In the genomic region with DNA sequence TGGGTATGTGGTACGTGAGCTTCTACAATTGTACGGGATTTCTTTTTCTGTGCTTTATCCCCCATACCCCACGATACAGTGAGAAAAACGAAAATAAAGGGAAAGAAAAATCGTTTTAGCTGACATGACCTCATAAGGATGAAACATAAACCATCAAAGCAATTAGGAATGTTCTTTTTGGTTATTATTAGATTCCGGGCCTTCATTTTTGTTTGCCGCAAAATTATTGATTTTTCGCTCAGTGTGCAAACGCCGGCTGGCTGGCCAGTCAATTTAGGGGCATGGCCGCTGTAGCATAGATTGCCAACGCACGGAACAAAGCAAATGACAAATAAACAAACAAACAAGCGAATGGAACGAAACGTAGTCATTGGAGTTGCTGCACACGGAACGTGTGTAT, we compare ENCODE assay signal across 1 fruit fly cellular context.
A peak's percentile ranks its signal among the peaks of the same experiment; 100 is the strongest.
TF ChIP-seq lines count a peak whose summit lies in the region.

No protein-coding gene starts in this region.

TF ChIP-seq in whole organism, embryonic, 481 proteins besides CTCF, POLR2A, EP300 and RAD21 (continued from another document and continues in another):
- TF ChIP-seq CG10565 (GFP tag; optimal IDR thresholded peaks at IDR 0.05; lab: Kevin White, UChicago) (no peak), CG13894 (tag; optimal IDR thresholded peaks at IDR 0.05; lab: Kevin White, UChicago) (no peak), CG17829 (tag; optimal IDR thresholded peaks at IDR 0.05; lab: Kevin White, UChicago) (no peak), Opbp (GFP tag; IDR thresholded peaks at IDR 0.05; lab: Robert Waterston, UW; ENCODE audit: partially characterized antibody) (no peak), lov (optimal IDR thresholded peaks at IDR 0.05; lab: Kevin White, UChicago) (no peak), lov (GFP tag; IDR thresholded peaks at IDR 0.05; lab: Robert Waterston, UW) (no peak), Dfd (GFP tag; optimal IDR thresholded peaks at IDR 0.05; lab: Kevin White, UChicago) (no peak), lab (GFP tag; optimal IDR thresholded peaks at IDR 0.05; lab: Kevin White, UChicago) (peak; percentile 58), Sox100B (GFP tag; optimal IDR thresholded peaks at IDR 0.05; lab: Kevin White, UChicago) (no peak), CG7928 (GFP tag; optimal IDR thresholded peaks at IDR 0.05; lab: Kevin White, UChicago) (no peak), CG11560 (tag; IDR thresholded peaks at IDR 0.05; lab: Robert Waterston, UW) (no peak), Tbp (GFP tag; optimal IDR thresholded peaks at IDR 0.05; lab: Kevin White, UChicago) (no peak), wor (GFP tag; IDR thresholded peaks at IDR 0.05; lab: Robert Waterston, UW) (no peak), CG17361 (GFP tag; IDR thresholded peaks at IDR 0.05; lab: Robert Waterston, UW) (no peak), CG12299 (tag; optimal IDR thresholded peaks at IDR 0.05; lab: Kevin White, UChicago) (no peak), peb (GFP tag; IDR thresholded peaks at IDR 0.05; lab: Robert Waterston, UW) (no peak), HLHmδ (GFP tag; optimal IDR thresholded peaks at IDR 0.05; lab: Kevin White, UChicago) (no peak), sim (GFP tag; IDR thresholded peaks at IDR 0.05; lab: Robert Waterston, UW) (no peak), E2f1 (GFP tag; IDR thresholded peaks at IDR 0.05; lab: Robert Waterston, UW) (no peak), PHDP (tag; optimal IDR thresholded peaks at IDR 0.05; lab: Kevin White, UChicago) (no peak), CG9817 (tag; optimal IDR thresholded peaks at IDR 0.05; lab: Kevin White, UChicago) (peak; percentile 18), Taf1 (GFP tag; IDR thresholded peaks at IDR 0.05; lab: Robert Waterston, UW) (no peak), nom (GFP tag; optimal IDR thresholded peaks at IDR 0.05; lab: Kevin White, UChicago) (no peak), cas (GFP tag; IDR thresholded peaks at IDR 0.05; lab: Robert Waterston, UW) (no peak), HLH3B (GFP tag; IDR thresholded peaks at IDR 0.05; lab: Robert Waterston, UW) (no peak), CG12236 (GFP tag; optimal IDR thresholded peaks at IDR 0.05; lab: Kevin White, UChicago) (no peak), pho (GFP tag; optimal IDR thresholded peaks at IDR 0.05; lab: Kevin White, UChicago) (no peak), CG17912 (GFP tag; optimal IDR thresholded peaks at IDR 0.05; lab: Kevin White, UChicago) (no peak), tio (GFP tag; optimal IDR thresholded peaks at IDR 0.05; lab: Kevin White, UChicago) (no peak), CG9215 (GFP tag; IDR thresholded peaks at IDR 0.05; lab: Robert Waterston, UW) (no peak; the same call in 1 of the 2 replicates), ftz-f1 (GFP tag; optimal IDR thresholded peaks at IDR 0.05; lab: Kevin White, UChicago) (no peak), CG8478 (optimal IDR thresholded peaks at IDR 0.05; lab: Kevin White, UChicago) (no peak), Blimp-1 (GFP tag; optimal IDR thresholded peaks at IDR 0.05; lab: Kevin White, UChicago) (no peak), pan (optimal IDR thresholded peaks at IDR 0.05; lab: Kevin White, UChicago) (no peak), pan (GFP tag; optimal IDR thresholded peaks at IDR 0.05 in 1 of 2, IDR thresholded peaks at IDR 0.05 in 1 of 2) (peak in 1 of 2 experiments; percentile 35), Fer3 (tag; optimal IDR thresholded peaks at IDR 0.05; lab: Kevin White, UChicago) (peak; percentile 26), Mad (GFP tag; optimal IDR thresholded peaks at IDR 0.05; lab: Kevin White, UChicago) (no peak), ATbp (GFP tag; optimal IDR thresholded peaks at IDR 0.05; lab: Kevin White, UChicago) (peak; percentile 18), Rx (GFP tag; IDR thresholded peaks at IDR 0.05; lab: Robert Waterston, UW) (no peak), dimm (GFP tag; IDR thresholded peaks at IDR 0.05; lab: Robert Waterston, UW) (no peak), abd-A (tag; optimal IDR thresholded peaks at IDR 0.05; lab: Kevin White, UChicago) (no peak), ssp (GFP tag; IDR thresholded peaks at IDR 0.05; lab: Robert Waterston, UW) (no peak), ttk (GFP tag; IDR thresholded peaks at IDR 0.05; lab: Robert Waterston, UW) (no peak), slbo (GFP tag; IDR thresholded peaks at IDR 0.05; lab: Robert Waterston, UW) (peak; percentile 44; the same call in 1 of the 2 replicates), CG7357 (GFP tag; IDR thresholded peaks at IDR 0.05; lab: Robert Waterston, UW) (no peak), NC2α (GFP tag; optimal IDR thresholded peaks at IDR 0.05; lab: Kevin White, UChicago) (no peak), CG8924 (tag; optimal IDR thresholded peaks at IDR 0.05; lab: Kevin White, UChicago) (no peak), esg (GFP tag; conservative IDR thresholded peaks at IDR 0.05; lab: Robert Waterston, UW) (peak; percentile 23; the same call in 1 of the 2 replicates), Med (GFP tag; lab: Kevin White, UChicago) (peak; percentile 83), vvl (GFP tag; IDR thresholded peaks at IDR 0.05; lab: Robert Waterston, UW) (peak; percentile 34; the same call in 1 of the 2 replicates), CG9437 (GFP tag; optimal IDR thresholded peaks at IDR 0.05; lab: Kevin White, UChicago) (no peak), chm (GFP tag; IDR thresholded peaks at IDR 0.05; lab: Robert Waterston, UW) (no peak), Bdp1 (GFP tag; optimal IDR thresholded peaks at IDR 0.05; lab: Kevin White, UChicago) (no peak), CG32767 (GFP tag; IDR thresholded peaks at IDR 0.05; lab: Robert Waterston, UW) (no peak), MTF-1 (GFP tag; optimal IDR thresholded peaks at IDR 0.05; lab: Kevin White, UChicago; ENCODE audit: borderline replicate concordance) (no peak), CG3726 (GFP tag; IDR thresholded peaks at IDR 0.05; lab: Robert Waterston, UW) (no peak), fd64A (GFP tag; optimal IDR thresholded peaks at IDR 0.05; lab: Kevin White, UChicago) (no peak), CG31441 (GFP tag; IDR thresholded peaks at IDR 0.05; lab: Robert Waterston, UW) (peak; percentile 23; the same call in 1 of the 2 replicates), CG8944 (GFP tag; optimal IDR thresholded peaks at IDR 0.05; lab: Kevin White, UChicago) (no peak), Atf-2 (GFP tag; optimal IDR thresholded peaks at IDR 0.05; lab: Kevin White, UChicago) (no peak), fru (optimal IDR thresholded peaks at IDR 0.05; lab: Kevin White, UChicago) (no peak), gro (GFP tag; optimal IDR thresholded peaks at IDR 0.05; lab: Kevin White, UChicago) (no peak), Six4 (GFP tag; optimal IDR thresholded peaks at IDR 0.05; lab: Kevin White, UChicago) (no peak), Scr (GFP tag; IDR thresholded peaks at IDR 0.05; lab: Robert Waterston, UW; ENCODE audit: partially characterized antibody) (no peak), CG12659 (GFP tag; optimal IDR thresholded peaks at IDR 0.05; lab: Kevin White, UChicago) (no peak), CG10274 (GFP tag; optimal IDR thresholded peaks at IDR 0.05; lab: Kevin White, UChicago) (no peak), CG30403 (GFP tag; optimal IDR thresholded peaks at IDR 0.05; lab: Kevin White, UChicago) (peak; percentile 18), CG10147 (GFP tag; optimal IDR thresholded peaks at IDR 0.05; lab: Kevin White, UChicago) (no peak), CG7372 (GFP tag; IDR thresholded peaks at IDR 0.05; lab: Robert Waterston, UW) (no peak), sqz (GFP tag; optimal IDR thresholded peaks at IDR 0.05; lab: Kevin White, UChicago) (no peak), her (GFP tag; optimal IDR thresholded peaks at IDR 0.05; lab: Kevin White, UChicago) (no peak), CG31224 (GFP tag; IDR thresholded peaks at IDR 0.05; lab: Robert Waterston, UW) (no peak), zf30C (GFP tag; optimal IDR thresholded peaks at IDR 0.05; lab: Kevin White, UChicago) (no peak), CG10979 (tag; optimal IDR thresholded peaks at IDR 0.05; lab: Kevin White, UChicago) (no peak), CG11093 (GFP tag; IDR thresholded peaks at IDR 0.05; lab: Robert Waterston, UW) (no peak), gfzf (GFP tag; optimal IDR thresholded peaks at IDR 0.05; lab: Kevin White, UChicago) (no peak), crc (GFP tag; optimal IDR thresholded peaks at IDR 0.05; lab: Kevin White, UChicago) (no peak), unc-4 (GFP tag; IDR thresholded peaks at IDR 0.05; lab: Robert Waterston, UW; ENCODE audit: partially characterized antibody) (no peak), CG2678 (tag; optimal IDR thresholded peaks at IDR 0.05; lab: Kevin White, UChicago) (peak; percentile 55), CG16779 (GFP tag; IDR thresholded peaks at IDR 0.05; lab: Robert Waterston, UW) (no peak), CG11696 (GFP tag; IDR thresholded peaks at IDR 0.05; lab: Robert Waterston, UW) (no peak), trem (tag; optimal IDR thresholded peaks at IDR 0.05; lab: Kevin White, UChicago) (no peak), yki (optimal IDR thresholded peaks at IDR 0.05; lab: Kevin White, UChicago) (no peak), insv (GFP tag; optimal IDR thresholded peaks at IDR 0.05; lab: Kevin White, UChicago) (no peak), Jarid2 (GFP tag; optimal IDR thresholded peaks at IDR 0.05; lab: Kevin White, UChicago) (no peak), gsb (GFP tag; IDR thresholded peaks at IDR 0.05; lab: Robert Waterston, UW) (no peak), knrl (GFP tag; IDR thresholded peaks at IDR 0.05; lab: Robert Waterston, UW; ENCODE audit: partially characterized antibody) (no peak), Dref (GFP tag; IDR thresholded peaks at IDR 0.05; lab: Robert Waterston, UW) (no peak), seq (GFP tag; IDR thresholded peaks at IDR 0.05; lab: Robert Waterston, UW) (no peak), H2.0 (GFP tag; IDR thresholded peaks at IDR 0.05; lab: Robert Waterston, UW) (no peak), disco-r (GFP tag; optimal IDR thresholded peaks at IDR 0.05; lab: Kevin White, UChicago) (no peak), Lim3 (GFP tag; IDR thresholded peaks at IDR 0.05; lab: Robert Waterston, UW) (no peak), crol (GFP tag; IDR thresholded peaks at IDR 0.05; lab: Robert Waterston, UW) (no peak), Abd-B (GFP tag; optimal IDR thresholded peaks at IDR 0.05; lab: Kevin White, UChicago) (no peak), CG9609 (GFP tag; optimal IDR thresholded peaks at IDR 0.05; lab: Kevin White, UChicago) (no peak), sug (tag; optimal IDR thresholded peaks at IDR 0.05; lab: Kevin White, UChicago) (no peak), Fer2 (tag; optimal IDR thresholded peaks at IDR 0.05; lab: Kevin White, UChicago) (no peak), HHEX (GFP tag; optimal IDR thresholded peaks at IDR 0.05; lab: Kevin White, UChicago) (no peak), CG17385 (GFP tag; optimal IDR thresholded peaks at IDR 0.05; lab: Kevin White, UChicago) (no peak), CG15479 (GFP tag; optimal IDR thresholded peaks at IDR 0.05; lab: Kevin White, UChicago) (no peak), CG13624 (GFP tag; optimal IDR thresholded peaks at IDR 0.05; lab: Kevin White, UChicago) (no peak), wdn (GFP tag; IDR thresholded peaks at IDR 0.05; lab: Robert Waterston, UW) (no peak), row (GFP tag; IDR thresholded peaks at IDR 0.05; lab: Robert Waterston, UW) (peak; percentile 40; the same call in 2 of the 3 replicates), gcm (GFP tag; optimal IDR thresholded peaks at IDR 0.05; lab: Kevin White, UChicago) (no peak), kay (GFP tag; optimal IDR thresholded peaks at IDR 0.05; lab: Kevin White, UChicago) (no peak), aop (GFP tag; IDR thresholded peaks at IDR 0.05; lab: Robert Waterston, UW) (no peak), jumu (GFP tag; optimal IDR thresholded peaks at IDR 0.05; lab: Kevin White, UChicago) (no peak), grn (GFP tag; optimal IDR thresholded peaks at IDR 0.05; lab: Kevin White, UChicago) (no peak), pb (GFP tag; optimal IDR thresholded peaks at IDR 0.05; lab: Kevin White, UChicago) (no peak), CG8765 (GFP tag; IDR thresholded peaks at IDR 0.05; lab: Robert Waterston, UW) (no peak), CG12104 (GFP tag; optimal IDR thresholded peaks at IDR 0.05; lab: Kevin White, UChicago) (no peak), CG12155 (GFP tag; optimal IDR thresholded peaks at IDR 0.05; lab: Kevin White, UChicago) (no peak), ap (GFP tag; IDR thresholded peaks at IDR 0.05; lab: Robert Waterston, UW) (no peak), sr (GFP tag; IDR thresholded peaks at IDR 0.05; lab: Robert Waterston, UW) (no peak), CG1647 (GFP tag; optimal IDR thresholded peaks at IDR 0.05; lab: Kevin White, UChicago) (no peak), CG12391 (tag; optimal IDR thresholded peaks at IDR 0.05; lab: Kevin White, UChicago) (no peak), CG18619 (GFP tag; optimal IDR thresholded peaks at IDR 0.05; lab: Kevin White, UChicago) (no peak), MBD-R2 (GFP tag; IDR thresholded peaks at IDR 0.05; lab: Robert Waterston, UW) (peak; percentile 14; the same call in 1 of the 2 replicates), Neu2 (GFP tag; optimal IDR thresholded peaks at IDR 0.05; lab: Kevin White, UChicago; ENCODE audit: borderline replicate concordance) (no peak), exex (tag; optimal IDR thresholded peaks at IDR 0.05; lab: Kevin White, UChicago) (no peak), fd102C (GFP tag; optimal IDR thresholded peaks at IDR 0.05; lab: Kevin White, UChicago) (no peak), Poxn (GFP tag; IDR thresholded peaks at IDR 0.05; lab: Robert Waterston, UW) (no peak), cad (GFP tag; optimal IDR thresholded peaks at IDR 0.05; lab: Kevin White, UChicago) (no peak), sob (GFP tag; IDR thresholded peaks at IDR 0.05; lab: Robert Waterston, UW) (no peak), CG6689 (GFP tag; IDR thresholded peaks at IDR 0.05; lab: Robert Waterston, UW) (no peak), Dip3 (GFP tag; optimal IDR thresholded peaks at IDR 0.05; lab: Kevin White, UChicago) (no peak), CG7271 (tag; optimal IDR thresholded peaks at IDR 0.05; lab: Kevin White, UChicago) (no peak), HLH4C (GFP tag; IDR thresholded peaks at IDR 0.05; lab: Robert Waterston, UW; ENCODE audit: partially characterized antibody) (no peak), E2f2 (GFP tag; IDR thresholded peaks at IDR 0.05; lab: Robert Waterston, UW) (no peak), CG4404 (GFP tag; IDR thresholded peaks at IDR 0.05; lab: Robert Waterston, UW) (no peak), sd (tag; optimal IDR thresholded peaks at IDR 0.05; lab: Kevin White, UChicago) (no peak), Hand (GFP tag; optimal IDR thresholded peaks at IDR 0.05; lab: Kevin White, UChicago) (peak; percentile 43), Drgx (GFP tag; IDR thresholded peaks at IDR 0.05; lab: Robert Waterston, UW) (no peak), CG14050 (GFP tag; IDR thresholded peaks at IDR 0.05; lab: Robert Waterston, UW) (no peak)
